Fruit fly (Drosophila melanogaster): ENCODE data around the gene mEFG1.

The mEFG1 gene

DNA sequence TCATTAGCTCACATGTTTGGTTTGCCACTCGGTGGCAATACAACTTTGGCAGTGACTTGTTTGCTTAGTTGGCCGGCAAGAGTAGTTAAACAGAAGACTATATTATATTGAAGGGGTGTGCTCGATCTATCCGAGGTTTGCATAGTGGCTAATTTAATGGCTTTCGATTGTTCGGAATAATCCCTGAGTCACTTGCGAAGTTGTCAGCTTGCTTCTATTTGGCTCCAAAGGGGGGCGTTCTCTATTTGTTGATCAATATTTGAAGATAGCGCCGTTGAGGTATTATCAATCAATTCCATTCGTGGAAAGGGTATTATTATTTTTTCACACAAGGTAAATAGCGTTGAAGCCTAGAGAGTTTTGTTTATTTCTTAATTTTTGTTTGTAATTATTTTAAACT, 25.2 kb upstream of the mEFG1 start:
- TF ChIP-seq rgr (GFP tag; optimal IDR thresholded peaks at IDR 0.05) (no peak), br (GFP tag; optimal IDR thresholded peaks at IDR 0.05) (no peak), CrebA (GFP tag; optimal IDR thresholded peaks at IDR 0.05; ENCODE audit: borderline replicate concordance) (no peak), Myc (optimal IDR thresholded peaks at IDR 0.05) (no peak), woc (GFP tag; optimal IDR thresholded peaks at IDR 0.05) (no peak), dl (GFP tag; optimal IDR thresholded peaks at IDR 0.05; ENCODE audit: insufficient read depth in 1 of 2, partially characterized antibody in 2 of 2) (no peak), Rel (GFP tag; optimal IDR thresholded peaks at IDR 0.05) (no peak), Rel (tag; optimal IDR thresholded peaks at IDR 0.05) (no peak), jim (GFP tag; optimal IDR thresholded peaks at IDR 0.05) (no peak), ey (GFP tag; optimal IDR thresholded peaks at IDR 0.05) (no peak), CG9705 (GFP tag; optimal IDR thresholded peaks at IDR 0.05) (no peak), usp (GFP tag; optimal IDR thresholded peaks at IDR 0.05) (no peak), dsf (GFP tag; optimal IDR thresholded peaks at IDR 0.05; ENCODE audit: borderline replicate concordance) (no peak), pan (optimal IDR thresholded peaks at IDR 0.05) (no peak), tai (GFP tag; optimal IDR thresholded peaks at IDR 0.05) (no peak), GATAd (GFP tag; optimal IDR thresholded peaks at IDR 0.05) (no peak), Sp1 (GFP tag; optimal IDR thresholded peaks at IDR 0.05) (no peak), Hr78 (GFP tag; optimal IDR thresholded peaks at IDR 0.05) (no peak), psq (GFP tag; optimal IDR thresholded peaks at IDR 0.05) (no peak)

DNA sequence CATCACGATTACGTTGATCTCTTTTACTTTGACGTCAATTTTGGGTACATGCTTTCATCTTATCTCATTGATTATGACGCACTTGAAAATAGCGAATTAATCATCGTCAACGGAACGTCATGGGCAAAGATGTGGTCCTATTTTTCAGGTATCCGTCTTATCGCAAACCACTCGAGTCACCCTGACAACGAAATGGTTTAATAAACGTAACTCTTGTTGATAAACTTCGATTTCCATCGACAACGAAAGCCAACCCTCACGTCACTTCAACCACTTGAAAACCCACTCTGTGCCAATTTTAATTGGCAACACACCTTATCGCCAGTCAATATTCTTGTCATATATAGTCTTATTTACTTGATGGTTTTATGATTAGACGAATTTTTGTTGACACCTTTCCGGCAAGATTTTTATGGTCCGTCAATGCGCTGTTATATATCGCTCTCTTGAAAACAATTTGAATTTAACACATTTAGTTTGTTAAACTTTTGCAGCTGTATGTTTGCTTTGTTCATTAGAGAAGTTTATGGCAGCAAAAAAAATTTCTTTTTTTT, 19.4 kb upstream of the mEFG1 start:
- TF ChIP-seq Myc (optimal IDR thresholded peaks at IDR 0.05) = no peak
- TF ChIP-seq h (GFP tag; optimal IDR thresholded peaks at IDR 0.05) = peak; percentile 46
- TF ChIP-seq fru (GFP tag; optimal IDR thresholded peaks at IDR 0.05) = peak; percentile 3

DNA sequence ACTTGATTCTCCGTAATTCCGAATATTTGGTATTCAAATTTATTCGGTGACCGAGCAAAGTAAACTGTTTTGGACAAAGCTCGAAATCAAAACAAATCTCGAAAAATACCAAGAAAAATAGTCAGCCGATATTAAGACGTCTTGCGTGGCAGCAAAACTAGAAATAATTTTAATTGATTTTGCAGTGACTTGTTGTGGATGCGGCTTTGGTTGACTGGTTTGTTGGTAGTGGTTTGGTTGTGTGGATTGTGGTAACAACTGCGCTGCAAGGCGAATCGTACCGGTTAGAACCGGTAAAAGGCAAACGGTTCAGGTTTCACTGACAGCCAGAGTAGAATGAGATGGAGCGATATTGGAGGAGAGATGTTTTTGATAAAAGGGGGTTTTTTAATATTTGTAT, 18.6 kb upstream of the mEFG1 start:
- no peak for TF ChIP-seq fru (GFP tag; optimal IDR thresholded peaks at IDR 0.05)
- TF ChIP-seq dl (GFP tag; optimal IDR thresholded peaks at IDR 0.05; ENCODE audit: insufficient read depth in 1 of 2, partially characterized antibody in 2 of 2) = no peak
- TF ChIP-seq woc (GFP tag; optimal IDR thresholded peaks at IDR 0.05) = no peak
- no peak for TF ChIP-seq Rel (GFP tag; optimal IDR thresholded peaks at IDR 0.05)
- peak; percentile 89 for TF ChIP-seq Rel (tag; optimal IDR thresholded peaks at IDR 0.05)

DNA sequence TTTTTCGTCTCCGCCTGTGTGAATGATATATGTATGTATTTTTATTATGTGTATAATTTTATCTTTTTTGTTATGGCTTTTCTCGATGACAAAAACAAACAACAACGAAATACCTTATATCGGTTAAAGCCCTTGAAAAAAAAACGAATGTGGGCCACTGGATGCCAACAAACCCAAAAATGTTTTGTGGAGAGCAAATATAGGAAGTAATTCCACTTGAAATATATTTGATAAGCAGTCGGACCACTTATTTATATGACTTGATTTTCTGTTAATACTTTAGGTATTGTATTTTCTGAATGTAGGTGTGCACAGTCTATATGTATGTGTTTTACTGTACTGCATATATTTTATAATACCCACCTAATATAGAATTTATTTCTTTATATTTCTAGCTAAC, 18.1 kb upstream of the mEFG1 start:
- TF ChIP-seq CrebA (GFP tag; optimal IDR thresholded peaks at IDR 0.05; ENCODE audit: borderline replicate concordance) (no peak), N (GFP tag; optimal IDR thresholded peaks at IDR 0.05) (no peak), pan (optimal IDR thresholded peaks at IDR 0.05) (no peak), lola (GFP tag; optimal IDR thresholded peaks at IDR 0.05) (no peak), Abd-B (GFP tag; optimal IDR thresholded peaks at IDR 0.05) (no peak)

DNA sequence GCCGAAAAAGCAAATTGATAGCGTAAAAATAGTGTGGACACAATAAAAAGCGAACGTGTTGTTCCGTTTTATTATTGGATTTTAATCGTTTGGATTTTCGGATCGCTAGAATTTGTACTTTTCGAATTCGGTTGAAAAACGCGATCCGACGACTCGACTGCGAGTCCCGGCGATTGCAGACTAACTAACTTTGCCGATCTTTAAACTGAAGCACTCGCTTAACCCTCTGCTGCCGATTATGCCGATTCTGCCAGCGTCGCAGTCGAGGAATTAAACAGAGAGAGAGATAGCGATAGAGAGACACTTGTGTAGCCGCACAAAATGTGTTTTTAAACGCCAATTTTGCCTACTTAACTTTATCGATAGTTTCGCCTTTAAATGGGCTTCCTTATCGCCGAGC, 17.4 kb upstream of the mEFG1 start:
- TF ChIP-seq sage (GFP tag; optimal IDR thresholded peaks at IDR 0.05) (no peak), N (GFP tag; optimal IDR thresholded peaks at IDR 0.05) (no peak), Hr83 (GFP tag; optimal IDR thresholded peaks at IDR 0.05; ENCODE audit: poor library complexity, severe bottlenecking) (no peak), pan (optimal IDR thresholded peaks at IDR 0.05) (no peak), dmrt93B (GFP tag; optimal IDR thresholded peaks at IDR 0.05) (no peak), rgr (GFP tag; optimal IDR thresholded peaks at IDR 0.05) (no peak), tai (GFP tag; optimal IDR thresholded peaks at IDR 0.05) (no peak), sv (GFP tag; optimal IDR thresholded peaks at IDR 0.05) (no peak), Mio (GFP tag; optimal IDR thresholded peaks at IDR 0.05) (no peak), woc (GFP tag; optimal IDR thresholded peaks at IDR 0.05) (no peak), Hr78 (GFP tag; optimal IDR thresholded peaks at IDR 0.05) (no peak), Jra (GFP tag; optimal IDR thresholded peaks at IDR 0.05) (no peak), Dif (GFP tag; optimal IDR thresholded peaks at IDR 0.05; ENCODE audit: partially characterized antibody) (no peak), Hnf4 (GFP tag; optimal IDR thresholded peaks at IDR 0.05) (no peak), Dfd (GFP tag; optimal IDR thresholded peaks at IDR 0.05) (no peak)

All from whole organism, wandering third instar larva.